Worm (Caenorhabditis elegans): ENCODE results near the gene deb-1.

DNA sequence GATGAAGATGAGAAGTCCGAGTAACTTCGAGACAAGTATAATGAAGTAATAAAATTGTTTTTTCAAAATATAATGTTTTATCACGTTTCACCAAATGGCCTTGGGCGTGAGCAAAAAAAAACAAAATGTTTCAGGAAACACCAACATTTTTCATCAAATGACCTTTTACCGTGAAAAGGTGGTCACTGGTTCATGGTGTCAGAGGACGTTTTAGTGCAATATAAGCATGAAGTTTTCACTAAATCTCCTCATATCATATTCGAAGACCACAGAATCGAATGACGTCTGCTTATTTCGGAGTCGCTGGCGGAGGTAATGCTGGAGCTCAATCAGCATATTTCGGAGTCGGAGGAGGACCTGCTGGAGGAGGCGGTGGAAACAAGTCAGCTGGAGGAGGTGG lies 17.3 kb upstream of the deb-1 start, which contains the start of the genes ZC477.7 and ssq-3:
- TF ChIP-seq hmg-4 (GFP tag; optimal IDR thresholded peaks at IDR 0.05) = no peak
- no peak for TF ChIP-seq ama-1 (optimal IDR thresholded peaks at IDR 0.05)
- no peak for TF ChIP-seq scrt-1 (GFP tag; IDR thresholded peaks at IDR 0.05)
- no peak for TF ChIP-seq flt-1 (GFP tag; IDR thresholded peaks at IDR 0.05)
- TF ChIP-seq aly-1 (tag; optimal IDR thresholded peaks at IDR 0.05) = no peak
- no peak for TF ChIP-seq B0310.2 (tag; optimal IDR thresholded peaks at IDR 0.05)
- TF ChIP-seq ets-7 (tag; optimal IDR thresholded peaks at IDR 0.05) = no peak
- no peak for TF ChIP-seq hmbx-1 (tag; optimal IDR thresholded peaks at IDR 0.05)

All from whole organism, early embryonic.